Worm (Caenorhabditis elegans): ENCODE results near the gene mtch-1.
"Not testable (repeated sequence)": the region's sequence is repeated elsewhere in the genome, so short reads cannot be mapped to it uniquely, and the experiment has no call there.

Gene mtch-1

DNA sequence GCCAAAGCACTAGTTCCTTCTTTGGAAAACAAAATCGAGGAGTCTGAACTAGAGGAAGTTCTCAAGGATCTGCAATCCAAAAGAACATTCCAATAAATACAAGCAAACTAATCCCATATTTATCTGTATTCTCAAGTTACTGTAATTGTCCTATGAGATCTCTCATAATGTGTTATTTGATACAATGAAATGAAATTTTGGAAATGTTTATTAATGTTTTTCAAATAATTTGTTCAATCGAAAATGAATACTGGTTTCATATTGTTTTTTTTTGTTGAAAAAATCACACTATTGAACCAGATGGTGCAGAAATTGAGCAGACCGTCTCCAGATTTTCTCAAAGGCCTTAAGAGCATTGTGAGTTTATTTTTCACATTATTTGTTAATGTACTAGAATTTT, 1.0 kb upstream of the mtch-1 start, which contains the start of gene F43E2.1:
Gene F43E2.1 (plus strand): TSS at position 301 of the 400 bp plus-strand sequence.
- TF ChIP-seq mdl-1 (tag; optimal IDR thresholded peaks at IDR 0.05) = no peak
- TF ChIP-seq nhr-43 (tag; optimal IDR thresholded peaks at IDR 0.05; ENCODE audit: poor library complexity, severe bottlenecking) = no peak
- TF ChIP-seq hmg-11 (tag; optimal IDR thresholded peaks at IDR 0.05) = no peak
- no peak for TF ChIP-seq ceh-9 (tag; optimal IDR thresholded peaks at IDR 0.05)
- no peak for TF ChIP-seq nhr-28 (tag; optimal IDR thresholded peaks at IDR 0.05)
- TF ChIP-seq nhr-77 (tag; optimal IDR thresholded peaks at IDR 0.05) = no peak
- TF ChIP-seq fkh-10 (GFP tag; optimal IDR thresholded peaks at IDR 0.05) = no peak
- no peak for TF ChIP-seq nhr-11 (tag; optimal IDR thresholded peaks at IDR 0.05)
- TF ChIP-seq ZK546.5 (tag; optimal IDR thresholded peaks at IDR 0.05) = no peak
- TF ChIP-seq fkh-2 (tag; optimal IDR thresholded peaks at IDR 0.05) = no peak
- TF ChIP-seq egl-27 (tag; optimal IDR thresholded peaks at IDR 0.05) = no peak
- no peak for TF ChIP-seq nhr-237 (tag; optimal IDR thresholded peaks at IDR 0.05)
- no peak for TF ChIP-seq nhr-67 (tag; optimal IDR thresholded peaks at IDR 0.05)
- TF ChIP-seq skn-1 (tag; optimal IDR thresholded peaks at IDR 0.05) = no peak

- not testable (repeated sequence) for TF ChIP-seq pqm-1, nhr-12, lsy-12 (tag; optimal IDR thresholded peaks at IDR 0.05)
Measured at ce11 chrII:7370195-7370594, 3.8 kb downstream of the mtch-1 start, which contains the start of gene F43E2.11. Gene F43E2.11 (minus strand): TSS chrII:7370295.

DNA sequence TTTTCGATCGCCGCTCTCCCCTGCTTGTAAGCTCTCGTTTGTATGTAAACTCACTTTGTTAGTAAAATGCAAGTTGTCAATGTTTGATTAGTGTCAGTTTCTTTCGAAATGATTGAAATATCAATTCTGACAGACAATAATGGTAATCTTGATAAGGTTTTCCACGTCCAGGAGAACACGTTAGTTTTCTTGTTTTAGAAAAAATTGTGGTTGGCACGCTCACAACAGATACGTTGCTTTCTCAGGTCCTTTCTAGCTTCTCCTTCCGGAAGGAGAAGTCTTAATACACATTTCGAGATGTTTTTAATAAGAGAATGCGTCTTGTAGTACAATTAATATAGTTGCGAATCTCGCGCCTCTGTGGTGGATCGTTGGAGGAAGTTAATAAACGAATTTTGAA, 5.2 kb downstream of the mtch-1 start, which contains the start of gene F43E2.6:
Gene F43E2.6 (minus strand): TSS at position 101 of the 400 bp plus-strand sequence.
- TF ChIP-seq skn-1 (tag; optimal IDR thresholded peaks at IDR 0.05) = no peak
- TF ChIP-seq pqm-1 (tag; optimal IDR thresholded peaks at IDR 0.05) = no peak
- no peak for TF ChIP-seq snpc-4 (tag; optimal IDR thresholded peaks at IDR 0.05)
- TF ChIP-seq nhr-11 (tag; optimal IDR thresholded peaks at IDR 0.05) = no peak
- no peak for TF ChIP-seq ztf-4 (tag; optimal IDR thresholded peaks at IDR 0.05)
- TF ChIP-seq lin-39 (tag; optimal IDR thresholded peaks at IDR 0.05) = no peak
- no peak for TF ChIP-seq mdl-1 (tag; optimal IDR thresholded peaks at IDR 0.05)
- no peak for TF ChIP-seq nhr-25 (tag; optimal IDR thresholded peaks at IDR 0.05)
- no peak for TF ChIP-seq ZK546.5 (tag; optimal IDR thresholded peaks at IDR 0.05)
- TF ChIP-seq fkh-2 (tag; optimal IDR thresholded peaks at IDR 0.05) = no peak

ce11 chrII:7363990-7364455, 9.9 kb downstream of the mtch-1 start, which contains the start of gene msra-1:
Gene msra-1 (minus strand): TSS chrII:7364040.
- peak; percentile 70 for TF ChIP-seq nfya-1 (tag; optimal IDR thresholded peaks at IDR 0.05; ENCODE audit: insufficient read depth)
- no peak for TF ChIP-seq mml-1 (tag; optimal IDR thresholded peaks at IDR 0.05)
- TF ChIP-seq aly-2 (tag; optimal IDR thresholded peaks at IDR 0.05) = no peak
- no peak for TF ChIP-seq elt-3 (tag; optimal IDR thresholded peaks at IDR 0.05)
- no peak for TF ChIP-seq nhr-237 (tag; optimal IDR thresholded peaks at IDR 0.05)
- TF ChIP-seq ztf-4 (tag; optimal IDR thresholded peaks at IDR 0.05) = no peak
- TF ChIP-seq lsy-12 (tag; optimal IDR thresholded peaks at IDR 0.05) = no peak
- TF ChIP-seq pqm-1 (tag; optimal IDR thresholded peaks at IDR 0.05) = peak; percentile 72
- no peak for TF ChIP-seq mdl-1 (tag; optimal IDR thresholded peaks at IDR 0.05)
- TF ChIP-seq daf-12 (tag; optimal IDR thresholded peaks at IDR 0.05) = no peak
- no peak for TF ChIP-seq ZK546.5 (tag; optimal IDR thresholded peaks at IDR 0.05)
- TF ChIP-seq nhr-77 (tag; optimal IDR thresholded peaks at IDR 0.05) = no peak
- TF ChIP-seq R02D3.7 (tag; optimal IDR thresholded peaks at IDR 0.05) = no peak
- no peak for TF ChIP-seq nhr-25 (tag; optimal IDR thresholded peaks at IDR 0.05)
- TF ChIP-seq ztf-11 (tag; optimal IDR thresholded peaks at IDR 0.05) = no peak
- no peak for TF ChIP-seq fkh-2 (tag; optimal IDR thresholded peaks at IDR 0.05)
- TF ChIP-seq nhr-11 (tag; optimal IDR thresholded peaks at IDR 0.05) = no peak
- TF ChIP-seq tbx-2 (tag; optimal IDR thresholded peaks at IDR 0.05) = no peak
- no peak for TF ChIP-seq egl-5 (tag; optimal IDR thresholded peaks at IDR 0.05)
- TF ChIP-seq fkh-10 (GFP tag; optimal IDR thresholded peaks at IDR 0.05) = no peak
- peak; percentile 57 for TF ChIP-seq ceh-28 (tag; optimal IDR thresholded peaks at IDR 0.05)
- peak; percentile 99 for TF ChIP-seq skn-1 (tag; optimal IDR thresholded peaks at IDR 0.05)
- no peak for TF ChIP-seq lin-39 (tag; optimal IDR thresholded peaks at IDR 0.05)
- no peak for TF ChIP-seq nhr-76 (tag; optimal IDR thresholded peaks at IDR 0.05)
- TF ChIP-seq nhr-23 (tag; optimal IDR thresholded peaks at IDR 0.05) = no peak
- no peak for TF ChIP-seq ama-1 (optimal IDR thresholded peaks at IDR 0.05)
- TF ChIP-seq ceh-16 (tag; optimal IDR thresholded peaks at IDR 0.05) = no peak
- TF ChIP-seq nhr-67 (tag; optimal IDR thresholded peaks at IDR 0.05) = no peak
- no peak for TF ChIP-seq fos-1 (tag; optimal IDR thresholded peaks at IDR 0.05)
- TF ChIP-seq egl-27 (tag; optimal IDR thresholded peaks at IDR 0.05) = no peak
- no peak for TF ChIP-seq elt-1 (tag; optimal IDR thresholded peaks at IDR 0.05)
- TF ChIP-seq snpc-4 (tag; optimal IDR thresholded peaks at IDR 0.05) = peak; percentile 30
- TF ChIP-seq hmg-11 (tag; optimal IDR thresholded peaks at IDR 0.05) = peak; percentile 21
- no peak for TF ChIP-seq lin-15B (tag; optimal IDR thresholded peaks at IDR 0.05)
- no peak for TF ChIP-seq ceh-82 (tag; optimal IDR thresholded peaks at IDR 0.05)
- TF ChIP-seq pha-4 (tag; optimal IDR thresholded peaks at IDR 0.05) = peak; percentile 32
- TF ChIP-seq nhr-28 (tag; optimal IDR thresholded peaks at IDR 0.05) = no peak
- TF ChIP-seq eor-1 (tag; optimal IDR thresholded peaks at IDR 0.05) = no peak
- no peak for TF ChIP-seq nhr-12 (tag; optimal IDR thresholded peaks at IDR 0.05)
- TF ChIP-seq elt-2 (tag; optimal IDR thresholded peaks at IDR 0.05) = peak; percentile 74
